Fruit fly (Drosophila melanogaster): ENCODE measurements around the gene ND-ACP.

dm6 chr3L:1294835-1295234 lies 34.9 kb upstream of the ND-ACP start:
- TF ChIP-seq sd (tag; optimal IDR thresholded peaks at IDR 0.05): no peak
- TF ChIP-seq CG8478 (optimal IDR thresholded peaks at IDR 0.05): no peak
- TF ChIP-seq CG6654 (GFP tag; optimal IDR thresholded peaks at IDR 0.05): no peak
- no peak for TF ChIP-seq danr (GFP tag; IDR thresholded peaks at IDR 0.05)
- no peak for TF ChIP-seq caup (GFP tag; optimal IDR thresholded peaks at IDR 0.05; ENCODE audit: severe bottlenecking)
- no peak for TF ChIP-seq CG6854 (GFP tag; optimal IDR thresholded peaks at IDR 0.05)
- TF ChIP-seq Hsf (GFP tag; optimal IDR thresholded peaks at IDR 0.05): no peak
- no peak for TF ChIP-seq Oaz (GFP tag; IDR thresholded peaks at IDR 0.05)
